Worm (Caenorhabditis elegans) whole organism, mixed stage, embryonic: ENCODE results near the gene K11E4.1.
A peak's percentile ranks its signal among the peaks of the same experiment; 100 is the strongest.

Experiments
- M03D4.4 ChIP-seq: sonication (generic microtip); optimal IDR thresholded peaks from 2 replicates; lab custom pipeline; 2017; ENCODE audit warnings: mild to moderate bottlenecking, missing genetic modification characterization, missing compliant biosample characterization
- ceh-39 ChIP-seq: fragments of 150-350 bp; optimal IDR thresholded peaks from 2 replicates; lab custom pipeline; 2014; ENCODE audit warnings: missing biosample characterization, missing genetic modification characterization
- ceh-43 ChIP-seq: fragments of 200-800 bp; sonication (Bioruptor generic); optimal IDR thresholded peaks from 2 replicates; lab custom pipeline; 2018; ENCODE audit warnings: mild to moderate bottlenecking, missing genetic modification characterization, moderate library complexity, missing compliant biosample characterization
- ces-1 ChIP-seq: fragments of 150-350 bp; optimal IDR thresholded peaks from 2 replicates; lab custom pipeline; 2014; ENCODE audit warnings: missing biosample characterization, missing genetic modification reagents, missing genetic modification characterization
- cnd-1 ChIP-seq: fragments of 200-800 bp; sonication (Bioruptor generic); optimal IDR thresholded peaks from 2 replicates; lab custom pipeline; 2018; ENCODE audit warnings: mild to moderate bottlenecking, missing genetic modification characterization, missing compliant biosample characterization
- drap-1 ChIP-seq: fragments of 200-800 bp; sonication (Bioruptor generic); optimal IDR thresholded peaks from 3 replicates; lab custom pipeline; 2018; ENCODE audit warnings: mild to moderate bottlenecking, missing genetic modification characterization, missing compliant biosample characterization
- elt-1 ChIP-seq: sonication (generic microtip); optimal IDR thresholded peaks from 2 replicates; lab custom pipeline; 2017; ENCODE audit warnings: missing genetic modification characterization, mild to moderate bottlenecking, missing compliant biosample characterization, antibody characterized with exemption, moderate library complexity, borderline replicate concordance; ENCODE audit not compliant: insufficient read depth
- elt-3 ChIP-seq: fragments of 150-350 bp; optimal IDR thresholded peaks from 2 replicates; lab custom pipeline; 2014; ENCODE audit warnings: missing biosample characterization, missing genetic modification characterization
- flh-1 ChIP-seq: fragments of 200-800 bp; sonication (Bioruptor generic); optimal IDR thresholded peaks from 2 replicates; lab custom pipeline; 2018; ENCODE audit warnings: mild to moderate bottlenecking, missing genetic modification characterization, moderate library complexity, missing compliant biosample characterization
- ham-2 ChIP-seq: fragments of 200-800 bp; sonication (Bioruptor generic); optimal IDR thresholded peaks from 2 replicates; lab custom pipeline; 2018; ENCODE audit warnings: mild to moderate bottlenecking, missing genetic modification characterization, missing compliant biosample characterization
- lin-13 ChIP-seq: fragments of 150-350 bp; optimal IDR thresholded peaks from 2 replicates; lab custom pipeline; 2014; ENCODE audit warnings: missing biosample characterization, missing genetic modification characterization
- lin-32 ChIP-seq: fragments of 200-800 bp; sonication (Bioruptor generic); optimal IDR thresholded peaks from 2 replicates; lab custom pipeline; 2018; ENCODE audit warnings: mild to moderate bottlenecking, missing genetic modification characterization, missing compliant biosample characterization
- lsy-2 ChIP-seq: fragments of 150-350 bp; optimal IDR thresholded peaks from 2 replicates; lab custom pipeline; 2014; ENCODE audit warnings: missing biosample characterization, missing genetic modification characterization
- mab-5 ChIP-seq: fragments of 150-350 bp; optimal IDR thresholded peaks from 2 replicates; lab custom pipeline; 2014; ENCODE audit warnings: missing biosample characterization, missing genetic modification characterization
- mep-1 ChIP-seq: fragments of 150-350 bp; optimal IDR thresholded peaks from 2 replicates; lab custom pipeline; 2017; ENCODE audit warnings: missing biosample characterization, missing genetic modification reagents, missing genetic modification characterization, inconsistent platforms
- nhr-12 ChIP-seq: fragments of 150-350 bp; optimal IDR thresholded peaks from 2 replicates; lab custom pipeline; 2014; ENCODE audit warnings: missing biosample characterization, missing genetic modification characterization
- nhr-2 ChIP-seq: fragments of 150-350 bp; optimal IDR thresholded peaks from 2 replicates; lab custom pipeline; 2014; ENCODE audit warnings: missing biosample characterization, missing genetic modification characterization
- nhr-237 ChIP-seq: fragments of 150-350 bp; optimal IDR thresholded peaks from 2 replicates; lab custom pipeline; 2014; ENCODE audit warnings: missing biosample characterization, missing genetic modification characterization
- nhr-28 ChIP-seq: fragments of 150-350 bp; optimal IDR thresholded peaks from 2 replicates; lab custom pipeline; 2014; ENCODE audit warnings: missing biosample characterization, missing genetic modification characterization
- nhr-76 ChIP-seq: sonication (generic microtip); optimal IDR thresholded peaks from 2 replicates; lab custom pipeline; 2017; ENCODE audit warnings: missing biosample characterization, missing genetic modification characterization
- pha-4 ChIP-seq: fragments of 150-350 bp; optimal IDR thresholded peaks from 2 replicates; lab custom pipeline; 2018; ENCODE audit warnings: missing biosample characterization, missing genetic modification reagents, missing genetic modification characterization
- sem-2 ChIP-seq: fragments of 200-800 bp; sonication (Bioruptor generic); optimal IDR thresholded peaks from 2 replicates; lab custom pipeline; 2018; ENCODE audit warnings: mild to moderate bottlenecking, missing genetic modification characterization, missing compliant biosample characterization
- sptf-1 ChIP-seq: sonication (generic microtip); optimal IDR thresholded peaks from 2 replicates; lab custom pipeline; 2017; ENCODE audit warnings: mild to moderate bottlenecking, missing genetic modification characterization, moderate library complexity, missing compliant biosample characterization
- unc-120 ChIP-seq: sonication (generic microtip); optimal IDR thresholded peaks from 2 replicates; lab custom pipeline; 2017; ENCODE audit warnings: missing genetic modification characterization, missing compliant biosample characterization; ENCODE audit not compliant: poor library complexity, severe bottlenecking
- unc-39 ChIP-seq: fragments of 150-350 bp; optimal IDR thresholded peaks from 2 replicates; lab custom pipeline; 2014; ENCODE audit warnings: missing biosample characterization, missing genetic modification characterization
- unc-62 ChIP-seq: fragments of 150-350 bp; optimal IDR thresholded peaks from 2 replicates; lab custom pipeline; 2014; ENCODE audit warnings: missing biosample characterization, missing genetic modification reagents, missing genetic modification characterization
- zip-8 ChIP-seq: fragments of 150-350 bp; optimal IDR thresholded peaks from 2 replicates; lab custom pipeline; 2014; ENCODE audit warnings: missing biosample characterization, missing genetic modification characterization
- ztf-11 ChIP-seq: fragments of 150-350 bp; optimal IDR thresholded peaks from 2 replicates; lab custom pipeline; 2014; ENCODE audit warnings: missing biosample characterization, missing genetic modification characterization

Gene K11E4.1

DNA sequence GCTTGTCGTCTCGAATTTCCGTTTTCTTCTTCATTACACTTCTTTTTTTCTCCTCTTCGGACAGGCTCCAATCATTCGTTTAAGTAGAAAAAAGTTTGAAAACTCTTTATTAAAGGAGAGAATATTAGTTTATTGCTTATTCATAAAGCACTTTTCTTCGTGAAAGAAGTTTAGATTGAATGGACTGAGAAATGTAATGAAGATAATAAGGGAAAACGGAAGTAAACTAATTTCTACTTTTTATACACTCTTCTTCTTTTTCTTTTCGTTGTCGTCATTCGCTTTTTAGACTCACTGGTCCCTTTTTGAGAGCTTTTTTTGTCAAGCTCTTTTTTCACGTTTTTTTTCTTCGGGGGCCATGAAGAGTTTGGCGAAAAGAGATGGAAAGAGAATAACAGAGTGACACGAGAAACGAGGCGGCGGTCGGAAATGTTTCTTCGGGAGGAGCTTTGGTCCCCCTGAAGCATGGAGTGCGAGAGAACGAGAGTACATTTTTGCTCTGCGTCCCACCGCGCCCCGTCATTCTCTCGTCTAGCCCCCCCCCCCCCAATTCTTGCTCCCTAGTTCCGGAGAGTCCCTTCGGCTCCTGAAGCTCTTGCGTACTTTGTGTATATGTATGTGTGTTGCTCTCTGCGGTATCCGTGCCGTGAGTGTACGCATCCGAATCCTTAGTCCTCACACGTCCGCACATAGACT lies 25.3 kb downstream of the K11E4.1 start:
- TF ChIP-seq ces-1 (peak; percentile 84), sptf-1 (peak; percentile 64), flh-1 (GFP tag; lab: Kevin White, UChicago) (no peak), nhr-28 (tag; lab: Kevin White, UChicago) (no peak), unc-39 (no peak), drap-1 (GFP tag; lab: Kevin White, UChicago) (peak; percentile 29), nhr-237 (tag; lab: Kevin White, UChicago) (no peak), zip-8 (tag; lab: Kevin White, UChicago) (no peak), nhr-12 (tag; lab: Kevin White, UChicago) (no peak)

DNA sequence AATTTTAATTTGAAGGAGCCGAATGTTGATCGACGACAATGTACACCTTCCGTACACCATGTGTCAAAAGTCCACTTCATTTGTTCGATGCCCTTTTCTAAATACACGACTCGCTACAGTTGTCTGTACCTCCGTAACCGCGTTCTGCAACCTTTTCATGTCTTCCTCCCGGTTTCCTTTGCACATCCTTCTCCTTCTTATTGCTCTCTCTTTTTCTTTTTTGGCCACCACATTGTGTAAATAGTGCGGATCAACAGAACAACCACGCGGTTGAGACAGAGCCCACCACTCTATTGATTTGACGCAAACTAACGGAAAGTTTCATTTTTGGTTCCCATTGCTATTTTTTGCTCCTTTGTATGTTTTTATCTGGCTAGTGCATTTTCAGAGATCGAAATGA lies 29.4 kb downstream of the K11E4.1 start:
- no peak for TF ChIP-seq lsy-2
- TF ChIP-seq ceh-43 (GFP tag; lab: Kevin White, UChicago) = no peak
- TF ChIP-seq mab-5 (tag; lab: Kevin White, UChicago) = no peak
- TF ChIP-seq flh-1 (GFP tag; lab: Kevin White, UChicago) = no peak
- no peak for TF ChIP-seq ceh-39 (tag; lab: Kevin White, UChicago)
- peak; percentile 1 for TF ChIP-seq mep-1
- no peak for TF ChIP-seq nhr-76 (tag; lab: Kevin White, UChicago)
- TF ChIP-seq pha-4 (tag; lab: Kevin White, UChicago) = peak; percentile 54

DNA sequence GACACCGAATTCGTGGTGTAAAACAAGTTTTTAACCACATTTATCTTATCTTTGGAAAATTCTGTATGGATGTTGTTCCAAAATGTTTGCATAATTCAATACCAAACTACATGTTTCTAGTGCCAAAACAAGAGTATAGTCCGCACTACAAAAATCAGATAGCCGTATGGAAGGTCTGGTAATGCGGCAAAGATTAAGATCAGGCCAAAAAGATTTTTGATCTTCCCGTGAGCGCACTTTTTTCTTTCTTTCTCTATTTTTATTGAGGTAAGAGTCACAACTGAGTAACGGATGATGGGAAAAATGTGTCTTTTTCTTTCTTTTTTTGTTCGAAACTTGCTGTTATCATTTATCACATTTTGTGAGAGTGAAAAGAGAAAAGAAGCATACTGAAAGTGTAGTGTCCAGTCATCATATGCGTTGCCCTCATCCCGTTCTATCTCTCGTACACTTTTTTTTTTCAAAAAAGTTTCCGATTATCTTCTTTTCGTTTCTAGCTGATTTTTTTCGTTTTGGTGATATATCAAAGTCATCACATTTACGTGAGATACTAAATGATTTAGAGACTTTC lies 30.7 kb downstream of the K11E4.1 start:
- TF ChIP-seq unc-39 (no peak), cnd-1 (tag; lab: Kevin White, UChicago) (no peak), ham-2 (GFP tag; lab: Kevin White, UChicago) (peak; percentile 18), unc-62 (GFP tag; lab: Kevin White, UChicago) (peak; percentile 3), ceh-43 (GFP tag; lab: Kevin White, UChicago) (no peak), elt-1 (tag; lab: Kevin White, UChicago) (peak; percentile 96), zip-8 (tag; lab: Kevin White, UChicago) (no peak), mab-5 (tag; lab: Kevin White, UChicago) (no peak)

- peak; percentile 24 for TF ChIP-seq unc-62 (GFP tag; lab: Kevin White, UChicago)
- peak; percentile 44 for TF ChIP-seq elt-1 (tag; lab: Kevin White, UChicago)
- peak; percentile 27 for TF ChIP-seq pha-4 (tag; lab: Kevin White, UChicago)
- TF ChIP-seq lin-13 (tag; lab: Kevin White, UChicago) = no peak
- TF ChIP-seq lin-32 = no peak
Measured at ce11 chrX:13745558-13745957, 31.6 kb downstream of the K11E4.1 start.

DNA sequence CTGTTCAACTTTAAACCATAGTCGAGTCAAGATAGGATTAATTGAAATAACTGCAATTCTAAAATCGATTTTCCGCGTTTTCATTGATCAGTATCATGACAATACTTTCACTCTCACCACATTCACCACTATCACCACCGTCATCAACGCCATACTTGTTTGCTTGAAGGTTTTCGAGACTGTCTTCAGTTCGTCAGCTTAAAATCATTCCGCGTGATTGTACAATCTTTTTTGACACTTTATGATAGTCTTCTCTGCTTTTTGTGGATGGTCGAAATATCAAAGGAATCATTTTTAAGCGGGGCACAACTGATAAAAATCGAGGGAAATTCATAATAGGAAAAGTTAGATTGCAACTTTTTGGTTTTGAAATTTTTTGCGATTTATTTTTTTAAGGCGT lies 32.3 kb downstream of the K11E4.1 start:
- TF ChIP-seq ceh-39 (tag; lab: Kevin White, UChicago) = no peak
- no peak for TF ChIP-seq M03D4.4 (tag; lab: Kevin White, UChicago)
- no peak for TF ChIP-seq ztf-11
- TF ChIP-seq mab-5 (tag; lab: Kevin White, UChicago) = no peak
- no peak for TF ChIP-seq ceh-43 (GFP tag; lab: Kevin White, UChicago)
- TF ChIP-seq lsy-2 = no peak
- TF ChIP-seq elt-3 = no peak
- no peak for TF ChIP-seq lin-32
- TF ChIP-seq drap-1 (GFP tag; lab: Kevin White, UChicago) = no peak
- TF ChIP-seq unc-120 (tag; lab: Kevin White, UChicago) = no peak
- TF ChIP-seq sem-2 = no peak

DNA sequence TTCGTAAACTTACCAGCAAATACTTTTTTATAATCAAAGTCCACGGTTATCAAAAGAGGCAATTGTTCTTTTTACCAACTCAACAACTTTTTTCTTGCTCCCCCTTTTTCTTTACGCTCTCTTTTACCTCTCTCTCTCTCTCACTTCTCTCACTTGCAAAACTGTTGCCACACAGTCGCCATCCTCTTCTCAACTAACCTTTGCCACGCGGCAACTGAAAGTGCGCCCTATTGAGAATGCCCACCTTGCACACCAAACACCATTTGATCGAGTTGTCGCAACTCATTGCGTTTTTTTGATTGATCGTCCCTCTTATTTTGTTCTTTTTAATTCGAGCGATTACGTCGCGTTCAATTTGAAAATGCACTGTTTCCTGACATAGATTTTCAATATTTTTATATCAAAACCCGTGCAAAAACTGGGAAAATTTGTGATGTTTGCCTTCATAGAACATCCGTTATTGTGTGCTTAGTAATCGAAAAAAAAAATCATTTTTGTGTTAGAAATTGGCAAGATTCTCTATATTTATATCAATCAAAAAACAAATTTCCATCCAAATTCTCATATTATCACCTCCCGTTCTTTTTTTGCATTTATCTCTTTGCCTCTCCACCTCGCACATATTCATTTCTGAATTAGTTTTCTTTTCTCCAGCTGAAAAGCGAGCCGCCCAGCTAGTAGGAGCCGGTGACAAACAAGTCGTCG lies 32.9 kb downstream of the K11E4.1 start, which contains the start of gene nhr-71:
Gene nhr-71, plus strand, starts transcription at position 655 of the 705 bp plus-strand sequence.
- no peak for TF ChIP-seq sem-2
- TF ChIP-seq ceh-39 (tag; lab: Kevin White, UChicago) = peak; percentile 11
- peak; percentile 19 for TF ChIP-seq nhr-2 (tag; lab: Kevin White, UChicago)
- TF ChIP-seq, all 35 proteins: peak for 2
